Worm (Caenorhabditis elegans) whole organism, L3 larva: ENCODE measurements around the gene K01D12.7.

Experiments
- R02D3.7 ChIP-seq: fragments of 150-350 bp; optimal IDR thresholded peaks from 2 replicates; lab custom pipeline; 2014; ENCODE audit warnings: missing biosample characterization, missing genetic modification characterization
- ZK546.5 ChIP-seq: sonication (generic microtip); optimal IDR thresholded peaks from 2 replicates; lab custom pipeline; 2017; ENCODE audit warnings: missing biosample characterization, missing genetic modification characterization
- aly-2 ChIP-seq: fragments of 150-350 bp; optimal IDR thresholded peaks from 2 replicates; lab custom pipeline; 2014; ENCODE audit warnings: missing biosample characterization, missing genetic modification characterization
- ama-1 ChIP-seq: fragments of 150-350 bp; optimal IDR thresholded peaks from 2 replicates; lab custom pipeline; 2018
- ceh-16 ChIP-seq: sonication (generic microtip); optimal IDR thresholded peaks from 2 replicates; lab custom pipeline; 2017; ENCODE audit warnings: missing biosample characterization, missing genetic modification characterization
- ceh-9 ChIP-seq: sonication (generic microtip); optimal IDR thresholded peaks from 2 replicates; lab custom pipeline; 2018; ENCODE audit warnings: missing biosample characterization, missing genetic modification characterization
- daf-12 ChIP-seq: fragments of 150-350 bp; optimal IDR thresholded peaks from 2 replicates; lab custom pipeline; 2014; ENCODE audit warnings: missing biosample characterization, missing genetic modification reagents, missing genetic modification characterization
- egl-27 ChIP-seq: sonication (generic microtip); optimal IDR thresholded peaks from 4 replicates; lab custom pipeline; 2017; ENCODE audit warnings: missing biosample characterization, missing genetic modification reagents, missing genetic modification characterization
- elt-1 ChIP-seq: fragments of 150-350 bp; optimal IDR thresholded peaks from 2 replicates; lab custom pipeline; 2014; ENCODE audit warnings: missing biosample characterization, missing genetic modification characterization
- elt-2 ChIP-seq: sonication (generic microtip); optimal IDR thresholded peaks from 2 replicates; lab custom pipeline; 2016; ENCODE audit warnings: missing genetic modification reagents, mild to moderate bottlenecking, missing genetic modification characterization, missing compliant biosample characterization
- elt-3 ChIP-seq, 3 experiments: fragments of 150-350 bp in 1 of 3; sonication (generic microtip) in 2 of 3; optimal IDR thresholded peaks; 2 replicates in 2 of 3; 4 replicates in 1 of 3; lab custom pipeline; 2014 to 2017; ENCODE audit warnings: missing biosample characterization in 3 of 3, missing genetic modification characterization in 3 of 3
- eor-1 ChIP-seq, 2 experiments: fragments of 150-350 bp; optimal IDR thresholded peaks; 2 replicates each; lab custom pipeline; 2014 to 2018; ENCODE audit warnings: missing biosample characterization in 2 of 2, missing genetic modification characterization in 2 of 2
- fkh-2 ChIP-seq: fragments of 150-350 bp; optimal IDR thresholded peaks from 2 replicates; lab custom pipeline; 2014; ENCODE audit warnings: missing biosample characterization, missing genetic modification reagents, missing genetic modification characterization
- fos-1 ChIP-seq: fragments of 150-350 bp; optimal IDR thresholded peaks from 2 replicates; lab custom pipeline; 2014; ENCODE audit warnings: missing biosample characterization, missing genetic modification characterization
- hmg-11 ChIP-seq: sonication (generic microtip); optimal IDR thresholded peaks from 2 replicates; lab custom pipeline; 2016; ENCODE audit warnings: missing genetic modification characterization, missing compliant biosample characterization
- jun-1 ChIP-seq: fragments of 150-350 bp; optimal IDR thresholded peaks from 2 replicates; lab custom pipeline; 2014; ENCODE audit warnings: missing biosample characterization, missing genetic modification reagents, missing genetic modification characterization
- lin-15B ChIP-seq: fragments of 150-350 bp; optimal IDR thresholded peaks from 2 replicates; lab custom pipeline; 2014; ENCODE audit warnings: missing biosample characterization, missing genetic modification characterization
- lin-39 ChIP-seq: fragments of 150-350 bp; optimal IDR thresholded peaks from 2 replicates; lab custom pipeline; 2018; ENCODE audit warnings: missing biosample characterization, missing genetic modification reagents, missing genetic modification characterization
- lsy-12 ChIP-seq: sonication (generic microtip); optimal IDR thresholded peaks from 2 replicates; lab custom pipeline; 2016; ENCODE audit warnings: mild to moderate bottlenecking, missing genetic modification characterization, missing compliant biosample characterization
- mdl-1 ChIP-seq: fragments of 150-350 bp; optimal IDR thresholded peaks from 2 replicates; lab custom pipeline; 2014; ENCODE audit warnings: missing biosample characterization, missing genetic modification characterization
- mml-1 ChIP-seq: fragments of 150-350 bp; sonication (generic microtip); optimal IDR thresholded peaks from 3 replicates; lab custom pipeline; 2014; ENCODE audit warnings: missing biosample characterization, missing genetic modification characterization
- nfya-1 ChIP-seq: sonication (generic microtip); optimal IDR thresholded peaks from 2 replicates; lab custom pipeline; 2017; ENCODE audit warnings: missing genetic modification characterization, mild to moderate bottlenecking, missing compliant biosample characterization, antibody characterized with exemption, moderate library complexity; ENCODE audit not compliant: insufficient read depth
- nhr-11 ChIP-seq: fragments of 150-350 bp; optimal IDR thresholded peaks from 2 replicates; lab custom pipeline; 2014; ENCODE audit warnings: missing biosample characterization, missing genetic modification characterization
- nhr-12 ChIP-seq: fragments of 150-350 bp; optimal IDR thresholded peaks from 2 replicates; lab custom pipeline; 2014; ENCODE audit warnings: missing biosample characterization, missing genetic modification characterization
- nhr-23 ChIP-seq: fragments of 150-350 bp; optimal IDR thresholded peaks from 2 replicates; lab custom pipeline; 2014; ENCODE audit warnings: missing biosample characterization, missing genetic modification reagents, missing genetic modification characterization
- nhr-25 ChIP-seq: sonication (generic microtip); optimal IDR thresholded peaks from 2 replicates; lab custom pipeline; 2017; ENCODE audit warnings: missing biosample characterization, missing genetic modification characterization
- nhr-43 ChIP-seq: sonication (generic microtip); optimal IDR thresholded peaks from 2 replicates; lab custom pipeline; 2016; ENCODE audit warnings: mild to moderate bottlenecking, missing genetic modification characterization, missing compliant biosample characterization; ENCODE audit not compliant: poor library complexity, severe bottlenecking
- nhr-67 ChIP-seq: fragments of 150-350 bp; optimal IDR thresholded peaks from 2 replicates; lab custom pipeline; 2014; ENCODE audit warnings: missing biosample characterization, missing genetic modification characterization
- nhr-76 ChIP-seq: fragments of 150-350 bp; sonication (generic microtip); optimal IDR thresholded peaks from 5 replicates; lab custom pipeline; 2014; ENCODE audit warnings: missing biosample characterization, missing genetic modification characterization
- nhr-77 ChIP-seq: fragments of 150-350 bp; optimal IDR thresholded peaks from 2 replicates; lab custom pipeline; 2014; ENCODE audit warnings: missing biosample characterization, missing genetic modification characterization
- pha-4 ChIP-seq: fragments of 150-350 bp; optimal IDR thresholded peaks from 2 replicates; lab custom pipeline; 2014; ENCODE audit warnings: missing biosample characterization, missing genetic modification reagents, missing genetic modification characterization
- pqm-1 ChIP-seq: fragments of 150-350 bp; optimal IDR thresholded peaks from 2 replicates; lab custom pipeline; 2017; ENCODE audit warnings: missing biosample characterization, missing genetic modification characterization, inconsistent platforms
- sea-2 ChIP-seq: fragments of 150-350 bp; sonication (generic microtip); optimal IDR thresholded peaks from 4 replicates; lab custom pipeline; 2014; ENCODE audit warnings: missing biosample characterization, missing genetic modification reagents, missing genetic modification characterization
- skn-1 ChIP-seq: fragments of 150-350 bp; optimal IDR thresholded peaks from 2 replicates; lab custom pipeline; 2014; ENCODE audit warnings: missing biosample characterization, missing genetic modification characterization
- snpc-4 ChIP-seq: fragments of 150-350 bp; optimal IDR thresholded peaks from 2 replicates; lab custom pipeline; 2014; ENCODE audit warnings: missing biosample characterization, missing genetic modification characterization
- unc-39 ChIP-seq: sonication (generic microtip); optimal IDR thresholded peaks from 4 replicates; lab custom pipeline; 2017; ENCODE audit warnings: missing biosample characterization, missing genetic modification characterization
- unc-62 ChIP-seq: fragments of 150-350 bp; sonication (generic microtip); optimal IDR thresholded peaks from 4 replicates; lab custom pipeline; 2014; ENCODE audit warnings: missing biosample characterization, missing genetic modification reagents, missing genetic modification characterization
- zag-1 ChIP-seq: fragments of 150-350 bp; optimal IDR thresholded peaks from 2 replicates; lab custom pipeline; 2014; ENCODE audit warnings: missing biosample characterization, missing genetic modification characterization
- ztf-4 ChIP-seq: fragments of 150-350 bp; optimal IDR thresholded peaks from 2 replicates; lab custom pipeline; 2014; ENCODE audit warnings: missing biosample characterization, missing genetic modification characterization

The K01D12.7 gene

DNA sequence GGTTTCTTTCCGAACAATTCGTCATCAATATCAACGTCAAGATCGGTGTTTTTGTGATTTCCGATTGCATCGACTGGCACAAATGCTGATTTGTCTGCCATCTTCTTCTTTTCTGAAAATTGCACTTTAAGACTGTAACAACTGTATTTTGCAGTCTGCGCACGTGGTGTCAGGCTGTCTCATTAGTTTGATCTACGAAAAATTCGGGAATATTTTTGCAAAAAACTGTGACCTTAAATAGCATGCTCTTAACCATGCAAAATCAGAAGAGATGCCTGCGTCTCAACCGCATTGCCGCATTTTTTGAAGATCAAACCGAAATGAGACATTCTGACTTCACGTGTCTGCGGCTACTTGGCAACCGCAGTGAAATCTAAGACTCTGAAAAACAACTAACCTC, at the start of gene K01D12.7:
TSS of gene K01D12.7 (minus strand) at position 101 of the 400 bp plus-strand sequence.
- TF ChIP-seq elt-3 (tag; optimal IDR thresholded peaks at IDR 0.05; lab: Kevin White, UChicago) = no peak
- no peak for TF ChIP-seq ztf-4 (tag; lab: Kevin White, UChicago)
- TF ChIP-seq snpc-4 (tag; lab: Kevin White, UChicago) = no peak
- TF ChIP-seq jun-1 (tag; lab: Kevin White, UChicago) = no peak
- TF ChIP-seq nhr-77 (tag; lab: Kevin White, UChicago) = no peak
- TF ChIP-seq nfya-1 (tag; lab: Kevin White, UChicago) = no peak
- no peak for TF ChIP-seq daf-12 (tag; lab: Kevin White, UChicago)
- no peak for TF ChIP-seq pha-4 (tag; lab: Kevin White, UChicago)
- no peak for TF ChIP-seq nhr-67 (tag; lab: Kevin White, UChicago)
- no peak for TF ChIP-seq fkh-2 (tag; lab: Kevin White, UChicago)
- no peak for TF ChIP-seq ceh-16
- no peak for TF ChIP-seq unc-39 (tag; lab: Kevin White, UChicago)
- TF ChIP-seq hmg-11 = no peak
- no peak for TF ChIP-seq pqm-1
- TF ChIP-seq, all 47 proteins: peak for 0

DNA sequence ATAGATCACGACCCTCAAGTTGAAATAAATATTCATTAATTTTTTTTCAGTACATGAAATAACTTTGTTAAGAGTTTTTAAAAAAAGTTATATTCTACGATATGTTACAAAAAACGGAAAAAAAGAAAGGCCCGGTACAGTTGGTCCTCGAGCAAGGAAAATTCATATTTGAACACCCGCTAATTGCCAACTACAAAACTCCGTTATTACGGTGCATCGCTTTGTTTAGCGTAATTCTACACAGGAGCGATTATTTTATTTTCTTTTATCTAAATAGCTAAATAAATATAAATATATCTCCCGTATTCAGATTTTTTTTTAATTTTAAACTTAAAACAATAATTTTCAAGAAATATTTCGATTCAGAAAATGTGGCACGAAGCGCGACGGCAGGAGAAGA, 49.2 kb upstream of the K01D12.7 start, which contains the start of gene F28C1.1:
TSS of gene F28C1.1 (plus strand) at position 365 of the 400 bp plus-strand sequence.
- TF ChIP-seq lin-15B (tag; lab: Kevin White, UChicago) = no peak
- no peak for TF ChIP-seq lsy-12
- TF ChIP-seq pha-4 (tag; lab: Kevin White, UChicago) = peak; percentile 33
- no peak for TF ChIP-seq nhr-25 (tag; lab: Kevin White, UChicago)
- TF ChIP-seq mdl-1 (tag; lab: Kevin White, UChicago) = no peak
- TF ChIP-seq nhr-43 = no peak
- TF ChIP-seq zag-1 (tag; lab: Kevin White, UChicago) = no peak
- peak; percentile 66 for TF ChIP-seq R02D3.7 (tag; lab: Kevin White, UChicago)
- TF ChIP-seq nfya-1 (tag; lab: Kevin White, UChicago) = peak; percentile 46
- no peak for TF ChIP-seq sea-2 (GFP tag; lab: Kevin White, UChicago)
- TF ChIP-seq ZK546.5 (tag; lab: Kevin White, UChicago) = no peak
- no peak for TF ChIP-seq nhr-76 (tag; lab: Kevin White, UChicago)
- TF ChIP-seq egl-27 (tag; lab: Kevin White, UChicago) = no peak
- no peak for TF ChIP-seq aly-2 (tag; lab: Kevin White, UChicago)
- TF ChIP-seq unc-62 (GFP tag; lab: Kevin White, UChicago) = no peak
- TF ChIP-seq nhr-23 = no peak

- TF ChIP-seq nfya-1 (tag; lab: Kevin White, UChicago) (no peak), lin-39 (tag; lab: Kevin White, UChicago) (no peak), fos-1 (tag; lab: Kevin White, UChicago) (no peak), nhr-77 (tag; lab: Kevin White, UChicago) (no peak), skn-1 (tag; lab: Kevin White, UChicago) (no peak), mml-1 (no peak)
- TF ChIP-seq, all 47 proteins: peak for 0
Observed at ce11 chrV:12449902-12450301, 48.6 kb upstream of the K01D12.7 start, which contains the start of gene C54D10.10. C54D10.10 (minus strand) TSS chrV:12450002.

DNA sequence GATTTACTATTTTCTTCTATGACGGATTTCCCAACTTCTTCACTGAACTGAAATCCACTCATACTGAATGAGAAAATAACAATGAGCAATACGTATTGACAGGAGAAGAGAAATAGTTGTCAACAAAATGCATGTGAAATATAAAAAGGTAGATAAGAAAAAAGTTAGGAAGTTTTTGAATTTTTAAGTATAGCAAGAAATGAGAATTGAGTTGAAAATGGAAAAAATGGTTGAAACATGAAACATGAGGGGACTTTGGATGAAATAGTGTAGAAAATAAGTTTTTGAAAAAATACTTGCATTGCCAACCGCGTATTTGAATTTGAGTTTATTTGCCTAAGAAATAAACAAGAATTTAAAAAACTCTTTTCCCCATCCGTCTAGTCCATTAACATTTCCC, 45.6 kb upstream of the K01D12.7 start, which contains the start of the genes pals-38 and C54D10.9:
TSS of gene pals-38 (minus strand) at position 101 of the 400 bp plus-strand sequence.
TSS of gene C54D10.9 (plus strand) at position 259 of the 400 bp plus-strand sequence.
- TF ChIP-seq elt-2 (tag; lab: Kevin White, UChicago) (no peak), elt-1 (no peak), ama-1 (no peak), mdl-1 (tag; lab: Kevin White, UChicago) (no peak), nhr-12 (tag; lab: Kevin White, UChicago) (no peak), fos-1 (tag; lab: Kevin White, UChicago) (no peak), lin-39 (tag; lab: Kevin White, UChicago) (no peak), nhr-11 (no peak), snpc-4 (tag; lab: Kevin White, UChicago) (no peak), jun-1 (tag; lab: Kevin White, UChicago) (no peak), ceh-9 (no peak), sea-2 (GFP tag; lab: Kevin White, UChicago) (no peak), eor-1 (tag; optimal IDR thresholded peaks at IDR 0.05; lab: Kevin White, UChicago) (no peak), aly-2 (tag; lab: Kevin White, UChicago) (no peak)
